Fruit fly (Drosophila melanogaster): ENCODE results near the gene CG17380.

Gene CG17380

dm6 chr3R:23386021-23386457, 17.5 kb downstream of the CG17380 start (continued):
- TF ChIP-seq psq (GFP tag; optimal IDR thresholded peaks at IDR 0.05) (no peak), z (GFP tag; IDR thresholded peaks at IDR 0.05) (peak; percentile 84), CG12769 (tag; optimal IDR thresholded peaks at IDR 0.05) (peak; percentile 34), Sox100B (GFP tag; optimal IDR thresholded peaks at IDR 0.05) (no peak), CG16813 (GFP tag; IDR thresholded peaks at IDR 0.05; ENCODE audit: partially characterized antibody) (no peak), Dip3 (GFP tag; optimal IDR thresholded peaks at IDR 0.05) (no peak), CG11560 (tag; IDR thresholded peaks at IDR 0.05) (no peak), CG6272 (GFP tag; IDR thresholded peaks at IDR 0.05) (no peak), Tbp (GFP tag; optimal IDR thresholded peaks at IDR 0.05) (no peak), Dref (GFP tag; IDR thresholded peaks at IDR 0.05) (no peak), scrt (GFP tag; optimal IDR thresholded peaks at IDR 0.05) (peak; percentile 43), fd3F (GFP tag; optimal IDR thresholded peaks at IDR 0.05) (no peak), CG30431 (GFP tag; optimal IDR thresholded peaks at IDR 0.05) (no peak), CG8944 (GFP tag; optimal IDR thresholded peaks at IDR 0.05) (no peak), exex (tag; optimal IDR thresholded peaks at IDR 0.05) (peak; percentile 5), CG9876 (GFP tag; optimal IDR thresholded peaks at IDR 0.05) (no peak), D19A (tag; optimal IDR thresholded peaks at IDR 0.05) (no peak), PHDP (tag; optimal IDR thresholded peaks at IDR 0.05) (no peak), CG2116 (GFP tag; optimal IDR thresholded peaks at IDR 0.05) (no peak), kay (GFP tag; optimal IDR thresholded peaks at IDR 0.05) (peak; percentile 31), CG3995 (GFP tag; optimal IDR thresholded peaks at IDR 0.05) (peak; percentile 59), Nf-YC (tag; optimal IDR thresholded peaks at IDR 0.05) (no peak), BtbVII (GFP tag; optimal IDR thresholded peaks at IDR 0.05) (peak; percentile 2), abd-A (tag; optimal IDR thresholded peaks at IDR 0.05) (no peak), CG4404 (GFP tag; IDR thresholded peaks at IDR 0.05) (no peak), Taf1 (GFP tag; IDR thresholded peaks at IDR 0.05) (no peak), pb (GFP tag; optimal IDR thresholded peaks at IDR 0.05) (no peak), sd (tag; optimal IDR thresholded peaks at IDR 0.05) (peak; percentile 38), tx (GFP tag; optimal IDR thresholded peaks at IDR 0.05) (no peak), crc (GFP tag; optimal IDR thresholded peaks at IDR 0.05) (no peak), Mad (GFP tag; optimal IDR thresholded peaks at IDR 0.05) (no peak), sr (GFP tag; IDR thresholded peaks at IDR 0.05) (no peak), Oli (tag; optimal IDR thresholded peaks at IDR 0.05) (no peak), CG17328 (GFP tag; IDR thresholded peaks at IDR 0.05) (no peak), Trl (optimal IDR thresholded peaks at IDR 0.05) (peak; percentile 50 to 62), Trl (GFP tag; optimal IDR thresholded peaks at IDR 0.05) (no peak), CG17361 (GFP tag; IDR thresholded peaks at IDR 0.05) (no peak), CG4282 (GFP tag; optimal IDR thresholded peaks at IDR 0.05) (no peak), CG1603 (tag; optimal IDR thresholded peaks at IDR 0.05) (peak; percentile 4)

- TF ChIP-seq CTCF (GFP tag; optimal IDR thresholded peaks at IDR 0.05): no peak
- peak; percentile 15 for TF ChIP-seq CG17359 (tag; optimal IDR thresholded peaks at IDR 0.05)
- TF ChIP-seq vvl (GFP tag; IDR thresholded peaks at IDR 0.05): 0 out of 2 replicates have a peak, but pooled peaks have one; percentile 24
- no peak for TF ChIP-seq CG9215 (GFP tag; IDR thresholded peaks at IDR 0.05)
- no peak for TF ChIP-seq CG42726 (GFP tag; IDR thresholded peaks at IDR 0.05; ENCODE audit: partially characterized antibody)
- TF ChIP-seq CG1529 (GFP tag; optimal IDR thresholded peaks at IDR 0.05): no peak
- no peak for TF ChIP-seq CG2129 (GFP tag; IDR thresholded peaks at IDR 0.05; ENCODE audit: partially characterized antibody)
- TF ChIP-seq Drgx (GFP tag; IDR thresholded peaks at IDR 0.05): peak; percentile 59
- TF ChIP-seq ci (GFP tag; IDR thresholded peaks at IDR 0.05): 0 out of 3 replicates have a peak, but pooled peaks have one; percentile 35
- peak; percentile 31 for TF ChIP-seq Deaf1 (tag; optimal IDR thresholded peaks at IDR 0.05)
- TF ChIP-seq Bgb (GFP tag; IDR thresholded peaks at IDR 0.05; ENCODE audit: partially characterized antibody): 0 out of 2 replicates have a peak, but pooled peaks have one; percentile 16
- TF ChIP-seq HLH4C (GFP tag; IDR thresholded peaks at IDR 0.05; ENCODE audit: partially characterized antibody): 0 out of 3 replicates have a peak, but pooled peaks have one; percentile 30
- peak; percentile 25 for TF ChIP-seq ewg (GFP tag; optimal IDR thresholded peaks at IDR 0.05)
- peak in 1 of 2 experiments; percentile 91 for TF ChIP-seq Hr78 (GFP tag; optimal IDR thresholded peaks at IDR 0.05)
These were observed 18.8 kb downstream of the CG17380 start, which contains the start of gene CG4393 for dm6 chr3R:23384591-23385260. Gene CG4393, minus strand, starts transcription at chr3R:23384777.

All from whole organism, embryonic.